Fruit fly (Drosophila melanogaster) S2 (cell line): ENCODE measurements around the gene CG6118.

ENCODE experiments used
- CG8478 ChIP-seq: fragments of >200 bp; optimal IDR thresholded peaks from 2 replicates; lab custom pipeline; 2018
- CTCF ChIP-seq, 2 experiments: fragments of >200 bp; optimal IDR thresholded peaks; 2 replicates each; lab custom pipeline; 2018

CG6118 gene

DNA sequence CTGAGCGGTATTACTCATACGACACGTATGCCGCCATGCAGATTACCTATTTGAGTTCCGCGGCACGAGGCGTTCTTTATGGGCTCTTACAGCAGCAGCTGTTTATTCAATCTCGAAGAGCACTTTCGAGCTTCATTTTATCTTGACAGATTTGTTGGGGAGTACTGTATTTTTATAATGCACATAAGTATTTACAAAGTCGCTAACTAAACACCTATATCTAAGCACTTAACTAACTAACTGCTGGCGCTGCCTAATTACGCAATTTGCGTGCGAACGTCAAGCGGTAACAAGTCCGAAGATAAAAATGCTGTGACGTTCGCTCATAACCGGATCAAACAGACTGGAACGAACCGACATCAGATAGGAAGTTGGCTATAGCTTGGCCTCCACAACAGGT lies 31.9 kb downstream of the CG6118 start:
- TF ChIP-seq CTCF (optimal IDR thresholded peaks at IDR 0.05; lab: Kevin White, UChicago) (no peak), CG8478 (lab: Kevin White, UChicago) (no peak)

dm6 chr3R:15393206-15393805 lies 41.2 kb downstream of the CG6118 start:
- TF ChIP-seq CG8478 (lab: Kevin White, UChicago), result no peak
- no peak for TF ChIP-seq CTCF (optimal IDR thresholded peaks at IDR 0.05; lab: Kevin White, UChicago)

- TF ChIP-seq CTCF (optimal IDR thresholded peaks at IDR 0.05; lab: Kevin White, UChicago) (no peak), CG8478 (lab: Kevin White, UChicago) (no peak)
Measured at dm6 chr3R:15382851-15383250, 51.7 kb downstream of the CG6118 start, which contains the start of gene h-cup. Gene h-cup, minus strand, starts transcription at chr3R:15382951.

DNA sequence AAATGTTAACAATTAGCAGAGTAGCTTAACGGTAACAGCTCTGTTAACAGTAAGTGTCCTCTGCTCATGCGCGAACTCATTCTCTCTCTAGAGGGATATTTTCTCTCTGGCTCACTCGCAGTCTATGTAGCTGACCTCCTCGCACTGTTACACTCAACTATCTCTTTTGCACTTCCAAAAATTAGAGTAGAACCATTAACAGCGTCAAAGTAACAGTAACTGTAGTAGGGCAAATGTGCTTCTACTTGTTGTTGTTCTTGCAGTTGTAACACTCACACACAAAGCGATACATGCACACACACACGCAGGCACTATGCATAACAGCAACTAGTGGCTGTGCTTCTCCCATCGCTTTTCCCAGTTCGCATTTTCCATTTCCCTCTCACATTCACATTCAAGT lies 55.5 kb downstream of the CG6118 start:
- TF ChIP-seq CTCF (optimal IDR thresholded peaks at IDR 0.05; lab: Kevin White, UChicago), result peak in 1 of 2 experiments; percentile 6
- TF ChIP-seq CG8478 (lab: Kevin White, UChicago), result no peak

- TF ChIP-seq CTCF (optimal IDR thresholded peaks at IDR 0.05; lab: Kevin White, UChicago) (no peak), CG8478 (lab: Kevin White, UChicago) (no peak)
Measured at dm6 chr3R:15375470-15375869, 59.1 kb downstream of the CG6118 start.

dm6 chr3R:15374397-15374796 lies 60.1 kb downstream of the CG6118 start, which contains the start of gene Rbp:
Gene Rbp, plus strand, starts transcription at chr3R:15374635.
- TF ChIP-seq CTCF (optimal IDR thresholded peaks at IDR 0.05; lab: Kevin White, UChicago) (no peak), CG8478 (lab: Kevin White, UChicago) (no peak)

- TF ChIP-seq CTCF (optimal IDR thresholded peaks at IDR 0.05; lab: Kevin White, UChicago) (peak in 1 of 2 experiments; percentile 2), CG8478 (lab: Kevin White, UChicago) (no peak)
Measured at dm6 chr3R:15371833-15372232, 62.7 kb downstream of the CG6118 start, which contains the start of the genes Ccm3 and CG6136. Gene Ccm3, plus strand, starts transcription at chr3R:15371957. Gene CG6136, minus strand, starts transcription at chr3R:15372212.
